Worm (Caenorhabditis elegans) whole organism, dauer: ENCODE measurements around the gene F07H5.13.

Experiments
- unc-62 ChIP-seq: sonication (generic microtip); optimal IDR thresholded peaks from 2 replicates; lab custom pipeline; 2017; ENCODE audit warnings: missing biosample characterization, missing genetic modification reagents, missing genetic modification characterization

Gene F07H5.13

ce11 chrII:8792640-8793039, 2.3 kb downstream of the F07H5.13 start, which contains the start of gene idpa-2:
TSS of gene idpa-2 (minus strand) at chrII:8792740.
- no peak for TF ChIP-seq unc-62 (GFP tag; lab: Kevin White, UChicago)

ce11 chrII:8794072-8794471, 3.7 kb downstream of the F07H5.13 start, which contains the start of gene F07H5.7:
TSS of gene F07H5.7 (minus strand) at chrII:8794172.
- TF ChIP-seq unc-62 (GFP tag; lab: Kevin White, UChicago) = no peak

- no peak for TF ChIP-seq unc-62 (GFP tag; lab: Kevin White, UChicago)
Observed at ce11 chrII:8795227-8795626, 4.9 kb downstream of the F07H5.13 start.

ce11 chrII:8796391-8796790, 6.0 kb downstream of the F07H5.13 start:
- TF ChIP-seq unc-62 (GFP tag; lab: Kevin White, UChicago) = no peak

- no peak for TF ChIP-seq unc-62 (GFP tag; lab: Kevin White, UChicago)
Observed at ce11 chrII:8799725-8800124, 9.4 kb downstream of the F07H5.13 start.

- TF ChIP-seq unc-62 (GFP tag; lab: Kevin White, UChicago) = no peak
Observed at ce11 chrII:8800830-8801229, 10.5 kb downstream of the F07H5.13 start, which contains the start of gene appg-2. TSS of gene appg-2 (plus strand) at chrII:8801130.

- no peak for TF ChIP-seq unc-62 (GFP tag; lab: Kevin White, UChicago)
Observed at ce11 chrII:8806921-8807320, 16.6 kb downstream of the F07H5.13 start, which contains the start of gene pho-13. TSS of gene pho-13 (minus strand) at chrII:8807021.

DNA sequence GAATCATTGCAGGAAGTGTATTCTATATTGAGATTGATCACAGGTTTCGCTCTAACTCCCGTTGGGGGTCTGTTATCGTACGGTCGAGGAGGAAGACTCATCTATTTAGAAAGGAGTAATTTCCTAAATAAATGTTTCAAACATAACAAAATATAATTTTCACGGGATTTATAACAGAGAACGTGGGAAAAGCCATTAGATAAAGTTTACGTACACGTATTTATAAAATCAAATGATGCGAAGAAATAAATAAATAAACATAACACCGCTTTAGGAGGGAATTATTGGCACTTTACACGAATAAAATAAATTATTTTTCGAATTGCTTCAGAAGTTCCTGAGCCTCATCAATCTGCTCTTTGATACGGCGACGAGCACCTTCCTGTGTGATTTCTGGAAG, 18.1 kb downstream of the F07H5.13 start, which contains the start of gene F07H5.10:
Gene F07H5.10 (minus strand): TSS at position 101 of the 400 bp plus-strand sequence.
- no peak for TF ChIP-seq unc-62 (GFP tag; lab: Kevin White, UChicago)

DNA sequence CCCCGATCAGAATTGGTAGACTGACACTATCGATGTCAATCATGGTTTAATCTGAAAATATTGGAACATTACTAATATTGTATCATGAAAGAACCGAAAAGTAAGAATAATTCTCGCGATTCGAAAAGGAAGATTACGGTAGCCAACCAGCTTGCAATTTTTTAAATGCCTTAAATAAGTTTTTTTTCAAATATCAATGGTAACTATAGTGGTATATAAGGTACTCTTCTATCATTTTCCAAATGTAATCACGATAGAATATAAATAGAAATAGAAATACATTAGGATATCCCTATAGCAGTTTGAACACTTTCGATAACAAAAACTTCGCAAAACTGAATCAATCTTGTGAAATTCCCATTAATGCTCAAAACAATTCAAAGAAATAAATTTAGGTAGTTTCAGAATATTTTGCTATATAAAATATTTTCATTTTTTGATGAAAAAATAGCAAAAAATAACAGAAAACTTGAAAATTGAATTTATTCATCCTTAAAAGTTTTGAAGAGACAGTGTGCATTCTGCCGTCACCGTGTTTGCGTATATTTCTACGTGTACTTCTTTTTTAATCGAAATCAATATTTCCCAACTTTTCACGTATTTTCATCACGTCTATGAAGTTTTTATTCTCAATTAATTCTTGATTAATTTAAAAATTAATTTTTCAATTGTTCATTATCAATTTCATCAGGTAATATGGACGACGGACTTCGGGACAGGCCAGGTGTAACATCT, 20.5 kb downstream of the F07H5.13 start, which contains the start of the genes F46C5.9 and rer-1:
Gene F46C5.9 (minus strand): TSS at position 51 of the 735 bp plus-strand sequence.
Gene rer-1 (plus strand): TSS at position 692 of the 735 bp plus-strand sequence.
- TF ChIP-seq unc-62 (GFP tag; lab: Kevin White, UChicago) = no peak

DNA sequence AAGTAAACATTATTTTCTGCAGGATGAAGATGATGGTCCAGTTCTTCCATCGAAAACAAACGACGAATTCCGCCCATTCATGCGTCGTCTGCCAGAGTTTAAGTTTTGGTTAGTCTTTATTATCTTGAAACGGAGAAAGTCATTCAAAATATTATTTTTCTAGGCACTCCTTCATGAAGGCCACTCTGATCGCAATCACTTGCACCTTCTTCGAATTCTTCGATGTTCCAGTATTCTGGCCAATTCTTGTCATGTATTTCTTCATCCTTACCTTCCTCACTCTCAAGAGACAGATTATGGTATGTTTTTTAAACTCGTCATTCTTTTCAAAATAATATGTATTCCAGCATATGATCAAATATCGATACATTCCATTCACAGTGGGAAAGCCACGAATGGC, 21.5 kb downstream of the F07H5.13 start:
- TF ChIP-seq unc-62 (GFP tag; lab: Kevin White, UChicago) = no peak

DNA sequence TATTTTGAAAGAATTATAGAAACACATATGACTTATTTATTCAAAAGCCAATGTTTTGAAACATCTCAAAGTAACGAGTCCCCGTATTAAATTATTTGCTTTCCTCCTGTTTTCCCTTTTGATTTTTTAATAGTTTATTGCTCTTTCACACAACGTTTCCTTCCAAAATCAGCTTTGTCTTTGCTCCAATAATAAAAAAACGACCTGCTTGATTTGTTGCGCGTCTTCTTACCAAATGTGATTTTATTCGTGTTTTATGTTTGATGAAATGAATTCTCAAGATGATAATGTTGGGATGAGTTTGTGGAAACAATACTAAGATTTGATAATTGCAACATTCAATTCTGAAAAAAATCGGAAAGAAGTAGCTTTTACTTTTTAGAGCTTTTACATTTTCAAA, 22.0 kb downstream of the F07H5.13 start:
- no peak for TF ChIP-seq unc-62 (GFP tag; lab: Kevin White, UChicago)

DNA sequence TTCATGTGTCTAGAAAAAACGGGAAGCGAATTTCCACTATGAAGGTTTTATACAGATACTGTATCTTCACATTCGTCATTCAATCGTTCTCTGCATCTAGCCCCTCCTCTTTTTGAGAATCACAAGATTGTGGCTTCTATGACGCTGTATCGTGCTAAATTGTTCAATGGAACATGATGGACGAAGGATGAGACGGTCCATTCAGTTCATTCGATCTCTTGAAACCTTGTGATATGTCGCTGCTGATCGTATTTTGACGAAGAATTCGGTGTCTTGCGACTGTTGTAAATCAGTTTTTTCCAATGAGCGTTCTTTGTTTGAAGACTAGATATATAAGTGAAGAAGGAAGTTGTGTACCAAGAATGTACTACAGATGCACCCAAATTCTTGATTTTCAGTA, 23.3 kb downstream of the F07H5.13 start:
- no peak for TF ChIP-seq unc-62 (GFP tag; lab: Kevin White, UChicago)

DNA sequence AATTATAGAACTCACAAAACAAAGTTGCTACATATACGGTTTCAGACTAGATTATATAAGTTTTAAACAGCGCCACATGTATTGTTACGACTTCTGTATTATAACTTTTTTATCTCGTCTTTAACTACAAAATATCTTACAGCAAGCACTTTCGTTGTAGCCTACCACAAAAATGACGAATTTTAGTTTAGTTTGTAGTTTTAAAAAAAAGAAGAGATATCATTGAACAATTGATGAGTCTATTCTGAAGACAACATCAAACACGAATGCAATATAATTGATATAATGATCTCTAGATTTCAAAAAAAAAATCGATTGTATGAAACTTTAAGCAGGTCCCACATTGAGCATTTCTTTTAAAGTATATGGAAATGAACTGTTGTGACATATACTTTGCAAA, 23.9 kb downstream of the F07H5.13 start:
- TF ChIP-seq unc-62 (GFP tag; lab: Kevin White, UChicago) = no peak

DNA sequence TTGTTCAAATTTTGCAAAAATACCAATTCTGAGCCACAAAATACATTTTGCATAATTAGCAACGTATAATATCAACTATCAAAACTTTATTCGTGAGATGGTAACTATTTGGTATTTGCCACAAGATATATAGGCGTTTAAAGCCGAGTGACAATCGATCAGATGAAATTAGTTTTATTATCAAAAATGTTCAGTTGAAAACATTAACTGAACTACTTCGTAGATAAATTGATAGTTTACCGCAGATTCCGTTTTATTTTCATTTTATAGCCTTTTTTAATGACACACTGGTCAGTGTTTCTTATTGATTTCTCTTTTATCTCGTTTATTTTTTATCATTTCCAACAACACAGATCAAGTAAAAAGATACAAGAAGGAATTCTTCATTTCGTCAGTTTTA, 26.9 kb downstream of the F07H5.13 start:
- TF ChIP-seq unc-62 (GFP tag; lab: Kevin White, UChicago) = no peak

DNA sequence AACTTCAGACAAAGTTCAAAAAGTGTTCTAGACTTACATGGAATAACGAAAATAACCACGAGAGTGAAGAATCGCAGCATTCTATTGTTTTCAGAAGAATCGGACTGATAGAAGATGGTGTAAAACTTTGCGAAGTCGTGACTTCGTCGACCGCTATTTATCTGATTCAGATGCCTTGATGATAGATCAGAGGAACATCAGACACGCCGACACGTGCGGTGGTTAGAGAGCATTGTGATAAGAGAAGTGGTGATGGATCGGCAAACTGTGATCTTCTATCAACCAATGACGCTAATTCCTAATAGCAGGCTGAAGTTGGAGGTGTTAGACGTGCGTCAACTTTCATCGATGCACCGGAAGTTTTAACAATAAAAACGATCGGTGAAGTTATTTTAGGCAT, 27.9 kb downstream of the F07H5.13 start:
- TF ChIP-seq unc-62 (GFP tag; lab: Kevin White, UChicago) = no peak

DNA sequence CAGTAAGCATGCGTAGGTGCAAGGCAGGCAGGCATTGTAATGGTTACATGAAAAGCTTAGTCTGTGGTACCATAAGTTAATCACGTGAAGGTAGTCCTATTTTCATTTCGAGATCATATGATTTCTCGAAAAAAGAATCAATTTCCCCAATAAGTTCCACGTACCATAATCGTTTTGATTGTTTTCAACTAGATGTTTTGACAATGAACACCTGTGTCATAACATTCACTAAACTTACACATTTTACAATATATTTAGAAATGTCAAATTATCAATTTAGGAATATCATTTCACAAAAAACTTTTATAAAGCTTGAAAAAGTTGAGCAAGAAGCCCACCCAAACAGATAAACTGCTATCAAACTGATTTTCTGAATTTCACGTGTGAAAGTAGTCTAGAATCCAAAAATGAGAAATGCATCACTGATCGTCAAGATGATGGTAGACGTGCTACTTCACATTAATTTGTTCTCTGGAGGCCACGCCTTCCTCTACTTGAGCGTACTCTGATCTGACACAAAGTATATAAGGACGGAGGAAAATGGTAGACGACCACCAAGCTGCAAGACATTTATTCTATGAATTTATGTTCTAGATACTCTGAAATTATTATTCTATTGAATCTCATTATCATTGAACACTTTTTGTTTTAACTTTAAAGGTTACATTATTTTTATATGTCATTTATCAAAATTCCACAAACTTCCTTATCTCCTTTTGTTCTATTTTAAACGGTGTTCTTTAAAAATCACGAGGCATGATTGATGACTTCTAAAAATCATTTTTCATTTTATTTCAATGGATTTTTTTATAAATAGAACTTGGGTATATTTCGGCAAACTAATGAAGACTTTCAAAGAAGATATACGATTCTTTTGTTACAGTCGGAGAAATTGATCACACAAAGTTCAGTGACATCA, 28.9 kb downstream of the F07H5.13 start, which contains the start of gene F46C5.10:
Gene F46C5.10 (minus strand): TSS at position 51 of the 919 bp plus-strand sequence.
- TF ChIP-seq unc-62 (GFP tag; lab: Kevin White, UChicago) = no peak
